Fruit fly (Drosophila melanogaster) whole organism: ENCODE data around the gene CG13066.

Experiments
- psq ChIP-seq: fragments of >200 bp; optimal IDR thresholded peaks from 2 replicates; lab custom pipeline; 2017
- usp ChIP-seq: fragments of >200 bp; optimal IDR thresholded peaks from 2 replicates; lab custom pipeline; 2017; ENCODE audit warnings: missing biosample characterization, missing genetic modification characterization, mixed read lengths

dm6 chr3L:16277135-16277534 lies 4.4 kb downstream of the CG13066 start, which contains the start of gene CG13065:
- TF ChIP-seq usp (no peak), psq (lab: Kevin White, UChicago) (no peak)
